Fruit fly (Drosophila melanogaster): ENCODE results near the gene ind.

ind gene

dm6 chr3L:15054035-15054434, 10.3 kb upstream of the ind start, which contains the start of gene CG18649:
Gene CG18649, minus strand, starts transcription at chr3L:15054135.
- no peak for TF ChIP-seq insv (optimal IDR thresholded peaks at IDR 0.05)
- no peak for TF ChIP-seq h (optimal IDR thresholded peaks at IDR 0.05)
- no peak for TF ChIP-seq Myc (optimal IDR thresholded peaks at IDR 0.05)
- no peak for TF ChIP-seq Sin3A (optimal IDR thresholded peaks at IDR 0.05)
- no peak for TF ChIP-seq psq (optimal IDR thresholded peaks at IDR 0.05)
- TF ChIP-seq ttk (optimal IDR thresholded peaks at IDR 0.05): no peak

- TF ChIP-seq psq (optimal IDR thresholded peaks at IDR 0.05) (no peak), Sin3A (optimal IDR thresholded peaks at IDR 0.05) (no peak), h (optimal IDR thresholded peaks at IDR 0.05) (no peak), insv (optimal IDR thresholded peaks at IDR 0.05) (no peak), Myc (optimal IDR thresholded peaks at IDR 0.05) (no peak)
Measured at dm6 chr3L:15053251-15053650, 9.5 kb upstream of the ind start, which contains the start of gene CG43680. Gene CG43680, minus strand, starts transcription at chr3L:15053351.

- TF ChIP-seq h (optimal IDR thresholded peaks at IDR 0.05) (no peak), insv (optimal IDR thresholded peaks at IDR 0.05) (no peak), psq (optimal IDR thresholded peaks at IDR 0.05) (no peak), ttk (optimal IDR thresholded peaks at IDR 0.05) (no peak), Myc (optimal IDR thresholded peaks at IDR 0.05) (no peak), Sin3A (optimal IDR thresholded peaks at IDR 0.05) (no peak)
Measured at dm6 chr3L:15052390-15052789, 8.7 kb upstream of the ind start, which contains the start of gene CG13461. Gene CG13461, minus strand, starts transcription at chr3L:15052490.

- TF ChIP-seq ttk (optimal IDR thresholded peaks at IDR 0.05) (no peak), h (optimal IDR thresholded peaks at IDR 0.05) (no peak), Sin3A (optimal IDR thresholded peaks at IDR 0.05) (no peak), psq (optimal IDR thresholded peaks at IDR 0.05) (no peak), insv (optimal IDR thresholded peaks at IDR 0.05) (no peak), Myc (optimal IDR thresholded peaks at IDR 0.05) (no peak)
Measured at dm6 chr3L:15051325-15051724, 7.6 kb upstream of the ind start, which contains the start of gene CG43679. Gene CG43679, minus strand, starts transcription at chr3L:15051425.

dm6 chr3L:15050706-15051105, 7.0 kb upstream of the ind start, which contains the start of gene CG12310:
Gene CG12310, minus strand, starts transcription at chr3L:15050806.
- TF ChIP-seq psq (optimal IDR thresholded peaks at IDR 0.05): no peak
- no peak for TF ChIP-seq insv (optimal IDR thresholded peaks at IDR 0.05)

- TF ChIP-seq ttk (optimal IDR thresholded peaks at IDR 0.05) (no peak), insv (optimal IDR thresholded peaks at IDR 0.05) (no peak), psq (optimal IDR thresholded peaks at IDR 0.05) (no peak), Myc (optimal IDR thresholded peaks at IDR 0.05) (no peak), Sin3A (optimal IDR thresholded peaks at IDR 0.05) (no peak), h (optimal IDR thresholded peaks at IDR 0.05) (no peak)
Measured at dm6 chr3L:15050109-15050508, 6.4 kb upstream of the ind start, which contains the start of gene CG18581. Gene CG18581, minus strand, starts transcription at chr3L:15050209.

dm6 chr3L:15049395-15049794, 5.7 kb upstream of the ind start, which contains the start of gene CG43678:
Gene CG43678, minus strand, starts transcription at chr3L:15049495.
- TF ChIP-seq psq (optimal IDR thresholded peaks at IDR 0.05) (no peak), Sin3A (optimal IDR thresholded peaks at IDR 0.05) (no peak), h (optimal IDR thresholded peaks at IDR 0.05) (no peak), Myc (optimal IDR thresholded peaks at IDR 0.05) (no peak), insv (optimal IDR thresholded peaks at IDR 0.05) (no peak), ttk (optimal IDR thresholded peaks at IDR 0.05) (no peak)

- TF ChIP-seq Sin3A (optimal IDR thresholded peaks at IDR 0.05) (no peak), ttk (optimal IDR thresholded peaks at IDR 0.05) (no peak), Myc (optimal IDR thresholded peaks at IDR 0.05) (no peak), h (optimal IDR thresholded peaks at IDR 0.05) (no peak), insv (optimal IDR thresholded peaks at IDR 0.05) (no peak), psq (optimal IDR thresholded peaks at IDR 0.05) (no peak)
Measured at dm6 chr3L:15048091-15048490, 4.4 kb upstream of the ind start.

- no peak for TF ChIP-seq ttk (optimal IDR thresholded peaks at IDR 0.05)
- no peak for TF ChIP-seq psq (optimal IDR thresholded peaks at IDR 0.05)
- TF ChIP-seq insv (optimal IDR thresholded peaks at IDR 0.05): no peak
- no peak for TF ChIP-seq Myc (optimal IDR thresholded peaks at IDR 0.05)
Measured at dm6 chr3L:15047606-15048005, 3.9 kb upstream of the ind start.

- TF ChIP-seq Sin3A (optimal IDR thresholded peaks at IDR 0.05) (no peak), psq (optimal IDR thresholded peaks at IDR 0.05) (no peak), ttk (optimal IDR thresholded peaks at IDR 0.05) (no peak), insv (optimal IDR thresholded peaks at IDR 0.05) (no peak), h (optimal IDR thresholded peaks at IDR 0.05) (no peak), Myc (optimal IDR thresholded peaks at IDR 0.05) (no peak)
Measured at dm6 chr3L:15045114-15045513, 1.4 kb upstream of the ind start.

dm6 chr3L:15043465-15043864, 259 bp downstream of the ind start:
- no peak for TF ChIP-seq Myc (optimal IDR thresholded peaks at IDR 0.05)
- TF ChIP-seq Sin3A (optimal IDR thresholded peaks at IDR 0.05): no peak
- TF ChIP-seq ttk (optimal IDR thresholded peaks at IDR 0.05): no peak
- no peak for TF ChIP-seq psq (optimal IDR thresholded peaks at IDR 0.05)
- no peak for TF ChIP-seq h (optimal IDR thresholded peaks at IDR 0.05)
- no peak for TF ChIP-seq insv (optimal IDR thresholded peaks at IDR 0.05)

dm6 chr3L:15042470-15042869, 1.3 kb downstream of the ind start, which contains the start of gene Rpn12R:
Gene Rpn12R, minus strand, starts transcription at chr3L:15042570.
- TF ChIP-seq ttk (optimal IDR thresholded peaks at IDR 0.05) (no peak), Myc (optimal IDR thresholded peaks at IDR 0.05) (no peak), h (optimal IDR thresholded peaks at IDR 0.05) (no peak), insv (optimal IDR thresholded peaks at IDR 0.05) (no peak), Sin3A (optimal IDR thresholded peaks at IDR 0.05) (no peak), psq (optimal IDR thresholded peaks at IDR 0.05) (no peak)

- no peak for TF ChIP-seq insv (optimal IDR thresholded peaks at IDR 0.05)
- no peak for TF ChIP-seq psq (optimal IDR thresholded peaks at IDR 0.05)
- no peak for TF ChIP-seq Myc (optimal IDR thresholded peaks at IDR 0.05)
- no peak for TF ChIP-seq Sin3A (optimal IDR thresholded peaks at IDR 0.05)
- TF ChIP-seq ttk (optimal IDR thresholded peaks at IDR 0.05): no peak
- TF ChIP-seq h (optimal IDR thresholded peaks at IDR 0.05): no peak
Measured at dm6 chr3L:15040329-15040886, 3.3 kb downstream of the ind start.
